Comparison of ENCODE assay signal across 1 fruit fly cellular context in genomic region chr3R:9857785-9858184, dm6.
TF ChIP-seq lines count a peak whose summit lies in the region.

No protein-coding gene starts in this region.

TF ChIP-seq in whole organism, embryonic, 481 proteins besides CTCF, POLR2A, EP300 and RAD21 (continued from another document):
- TF ChIP-seq Blimp-1 (GFP tag; optimal IDR thresholded peaks at IDR 0.05; lab: Kevin White, UChicago) (peak; percentile 26), CG7556 (GFP tag; optimal IDR thresholded peaks at IDR 0.05; lab: Kevin White, UChicago) (peak; percentile 56), grau (tag; optimal IDR thresholded peaks at IDR 0.05; lab: Kevin White, UChicago) (peak; percentile 43), bcd (GFP tag; optimal IDR thresholded peaks at IDR 0.05; lab: Kevin White, UChicago) (peak; percentile 8), Dbx (GFP tag; IDR thresholded peaks at IDR 0.05; lab: Robert Waterston, UW) (0 out of 3 replicates have a peak, but pooled peaks have one; percentile 37), Rfx (GFP tag; IDR thresholded peaks at IDR 0.05; lab: Robert Waterston, UW) (peak; percentile 24; the same call in 1 of the 2 replicates), CG2678 (tag; optimal IDR thresholded peaks at IDR 0.05; lab: Kevin White, UChicago) (peak; percentile 62), Dp (GFP tag; optimal IDR thresholded peaks at IDR 0.05; lab: Kevin White, UChicago) (no peak), CG6813 (GFP tag; optimal IDR thresholded peaks at IDR 0.05; lab: Kevin White, UChicago) (peak; percentile 6), CG2712 (tag; optimal IDR thresholded peaks at IDR 0.05; lab: Kevin White, UChicago) (peak; percentile 18), D19A (tag; optimal IDR thresholded peaks at IDR 0.05; lab: Kevin White, UChicago) (peak; percentile 10), Sox100B (GFP tag; optimal IDR thresholded peaks at IDR 0.05; lab: Kevin White, UChicago) (peak; percentile 46), Dll (GFP tag; IDR thresholded peaks at IDR 0.05; lab: Robert Waterston, UW; ENCODE audit: partially characterized antibody) (no peak), unpg (GFP tag; optimal IDR thresholded peaks at IDR 0.05; lab: Kevin White, UChicago) (peak; percentile 39), Ptx1 (GFP tag; IDR thresholded peaks at IDR 0.05; lab: Robert Waterston, UW) (0 out of 2 replicates have a peak, but pooled peaks have one; percentile 31), CG8924 (tag; optimal IDR thresholded peaks at IDR 0.05; lab: Kevin White, UChicago) (peak; percentile 6), Meics (GFP tag; optimal IDR thresholded peaks at IDR 0.05; lab: Kevin White, UChicago) (peak; percentile 48), ken (GFP tag; IDR thresholded peaks at IDR 0.05; lab: Robert Waterston, UW) (no peak), CG15269 (tag; optimal IDR thresholded peaks at IDR 0.05; lab: Kevin White, UChicago) (peak; percentile 33), CG9215 (GFP tag; IDR thresholded peaks at IDR 0.05; lab: Robert Waterston, UW) (peak; percentile 32; the same call in 1 of the 2 replicates), CG12659 (GFP tag; optimal IDR thresholded peaks at IDR 0.05; lab: Kevin White, UChicago) (peak; percentile 13), dmrt99B (tag; optimal IDR thresholded peaks at IDR 0.05; lab: Kevin White, UChicago) (peak; percentile 62), scrt (GFP tag; optimal IDR thresholded peaks at IDR 0.05; lab: Kevin White, UChicago) (peak; percentile 24), slbo (GFP tag; IDR thresholded peaks at IDR 0.05; lab: Robert Waterston, UW) (peak; percentile 18; the same call in 1 of the 2 replicates), fd96Cb (tag; optimal IDR thresholded peaks at IDR 0.05; lab: Kevin White, UChicago) (peak; percentile 6), Deaf1 (tag; optimal IDR thresholded peaks at IDR 0.05; lab: Kevin White, UChicago) (peak; percentile 4), Hr51 (GFP tag; optimal IDR thresholded peaks at IDR 0.05; lab: Kevin White, UChicago) (peak in 1 of 2 experiments; percentile 53), CG18599 (GFP tag; optimal IDR thresholded peaks at IDR 0.05; lab: Kevin White, UChicago) (peak; percentile 64), CG13424 (tag; optimal IDR thresholded peaks at IDR 0.05; lab: Kevin White, UChicago) (peak; percentile 21), onecut (GFP tag; IDR thresholded peaks at IDR 0.05; lab: Robert Waterston, UW) (no peak), sna (GFP tag; IDR thresholded peaks at IDR 0.05; lab: Robert Waterston, UW; ENCODE audit: partially characterized antibody) (no peak), CG10209 (GFP tag; optimal IDR thresholded peaks at IDR 0.05; lab: Kevin White, UChicago) (peak; percentile 15), zfh2 (GFP tag; optimal IDR thresholded peaks at IDR 0.05; lab: Kevin White, UChicago) (no peak), CG31441 (GFP tag; IDR thresholded peaks at IDR 0.05; lab: Robert Waterston, UW) (0 out of 2 replicates have a peak, but pooled peaks have one; percentile 26), CG18764 (GFP tag; optimal IDR thresholded peaks at IDR 0.05; lab: Kevin White, UChicago) (no peak), lab (GFP tag; optimal IDR thresholded peaks at IDR 0.05; lab: Kevin White, UChicago) (peak; percentile 65), MESR4 (GFP tag; optimal IDR thresholded peaks at IDR 0.05; lab: Kevin White, UChicago) (no peak), zen (tag; optimal IDR thresholded peaks at IDR 0.05; lab: Kevin White, UChicago) (no peak), phol (tag; optimal IDR thresholded peaks at IDR 0.05; lab: Kevin White, UChicago) (peak; percentile 22), PHDP (tag; optimal IDR thresholded peaks at IDR 0.05; lab: Kevin White, UChicago) (peak; percentile 26), CG11695 (GFP tag; IDR thresholded peaks at IDR 0.05; lab: Robert Waterston, UW) (peak; percentile 61; the same call in 2 of the 3 replicates), CrebB (tag; optimal IDR thresholded peaks at IDR 0.05; lab: Kevin White, UChicago) (no peak)
